Worm (Caenorhabditis elegans): Measurements from ENCODE around the gene M02G9.4.

Gene M02G9.4

ce11 chrII:10317007-10317406 lies at the start of gene M02G9.4:
Gene M02G9.4, plus strand, starts transcription at chrII:10317307.
- TF ChIP-seq ets-4 (tag; optimal IDR thresholded peaks at IDR 0.05), result no peak
- TF ChIP-seq zip-5 (tag; optimal IDR thresholded peaks at IDR 0.05), result no peak
- no peak for TF ChIP-seq ceh-45 (GFP tag; IDR thresholded peaks at IDR 0.05)
- TF ChIP-seq syd-9 (tag; optimal IDR thresholded peaks at IDR 0.05), result no peak
- TF ChIP-seq ttx-3 (tag; optimal IDR thresholded peaks at IDR 0.05), result no peak
- no peak for TF ChIP-seq elt-2 (tag; optimal IDR thresholded peaks at IDR 0.05)
- TF ChIP-seq hlh-6 (tag; optimal IDR thresholded peaks at IDR 0.05), result no peak
- no peak for TF ChIP-seq pag-3 (tag; optimal IDR thresholded peaks at IDR 0.05; ENCODE audit: borderline replicate concordance)
- TF ChIP-seq F13H6.1 (tag; optimal IDR thresholded peaks at IDR 0.05), result no peak
- no peak for TF ChIP-seq K02D7.2 (tag; optimal IDR thresholded peaks at IDR 0.05)
- no peak for TF ChIP-seq nhr-11 (tag; optimal IDR thresholded peaks at IDR 0.05)
- TF ChIP-seq gmeb-2 (tag; optimal IDR thresholded peaks at IDR 0.05), result no peak
- no peak for TF ChIP-seq K09A11.1 (tag; optimal IDR thresholded peaks at IDR 0.05; ENCODE audit: insufficient read depth)
- no peak for TF ChIP-seq C08G9.2 (tag; optimal IDR thresholded peaks at IDR 0.05)
- TF ChIP-seq ceh-2 (tag; optimal IDR thresholded peaks at IDR 0.05), result no peak
- TF ChIP-seq hlh-8 (tag; optimal IDR thresholded peaks at IDR 0.05), result no peak
- TF ChIP-seq mec-3 (tag; optimal IDR thresholded peaks at IDR 0.05; ENCODE audit: borderline replicate concordance), result no peak

- TF ChIP-seq ceh-14 (tag; optimal IDR thresholded peaks at IDR 0.05) (no peak), hlh-30 (tag; optimal IDR thresholded peaks at IDR 0.05; ENCODE audit: insufficient read depth) (no peak)
These were observed 47.1 kb upstream of the M02G9.4 start, which contains the start of gene F54B3.2 for ce11 chrII:10270052-10270451. Gene F54B3.2, minus strand, starts transcription at chrII:10270152.

ce11 chrII:10271093-10271492 lies 46.0 kb upstream of the M02G9.4 start, which contains the start of gene F54B3.4:
Gene F54B3.4, minus strand, starts transcription at chrII:10271193.
- TF ChIP-seq hlh-15 (tag; optimal IDR thresholded peaks at IDR 0.05), result no peak
- no peak for TF ChIP-seq npax-4 (tag; optimal IDR thresholded peaks at IDR 0.05)
- no peak for TF ChIP-seq pha-4 (tag; optimal IDR thresholded peaks at IDR 0.05)
- TF ChIP-seq ama-1 (optimal IDR thresholded peaks at IDR 0.05), result no peak
- TF ChIP-seq eyg-1 (tag; optimal IDR thresholded peaks at IDR 0.05), result no peak
- no peak for TF ChIP-seq ztf-16 (tag; optimal IDR thresholded peaks at IDR 0.05)
- TF ChIP-seq ahr-1 (tag; optimal IDR thresholded peaks at IDR 0.05), result no peak
- TF ChIP-seq ceh-30 (tag; optimal IDR thresholded peaks at IDR 0.05), result no peak

- peak; percentile 19 for TF ChIP-seq unc-42 (tag; optimal IDR thresholded peaks at IDR 0.05)
- TF ChIP-seq ceh-24 (tag; optimal IDR thresholded peaks at IDR 0.05), result no peak
These were observed 37.5 kb upstream of the M02G9.4 start, which contains the start of gene ZK971.1 for ce11 chrII:10279561-10279960. Gene ZK971.1, minus strand, starts transcription at chrII:10279661.

ce11 chrII:10281674-10282073 lies 35.4 kb upstream of the M02G9.4 start:
- TF ChIP-seq odd-2 (tag; optimal IDR thresholded peaks at IDR 0.05) (no peak), unc-42 (tag; optimal IDR thresholded peaks at IDR 0.05) (no peak), nhr-11 (tag; optimal IDR thresholded peaks at IDR 0.05) (no peak), T23F11.4 (GFP tag; optimal IDR thresholded peaks at IDR 0.05) (no peak), ceh-9 (tag; optimal IDR thresholded peaks at IDR 0.05) (no peak), nfya-1 (tag; optimal IDR thresholded peaks at IDR 0.05) (no peak), F13H6.1 (tag; optimal IDR thresholded peaks at IDR 0.05) (no peak), ceh-22 (tag; optimal IDR thresholded peaks at IDR 0.05) (no peak), ceh-14 (tag; optimal IDR thresholded peaks at IDR 0.05) (no peak), fkh-6 (tag; optimal IDR thresholded peaks at IDR 0.05) (no peak), lin-11 (tag; optimal IDR thresholded peaks at IDR 0.05) (no peak), rnt-1 (tag; optimal IDR thresholded peaks at IDR 0.05) (no peak)

Measured in whole organism, late embryonic.